Worm (Caenorhabditis elegans): ENCODE data around the gene pals-32.

DNA sequence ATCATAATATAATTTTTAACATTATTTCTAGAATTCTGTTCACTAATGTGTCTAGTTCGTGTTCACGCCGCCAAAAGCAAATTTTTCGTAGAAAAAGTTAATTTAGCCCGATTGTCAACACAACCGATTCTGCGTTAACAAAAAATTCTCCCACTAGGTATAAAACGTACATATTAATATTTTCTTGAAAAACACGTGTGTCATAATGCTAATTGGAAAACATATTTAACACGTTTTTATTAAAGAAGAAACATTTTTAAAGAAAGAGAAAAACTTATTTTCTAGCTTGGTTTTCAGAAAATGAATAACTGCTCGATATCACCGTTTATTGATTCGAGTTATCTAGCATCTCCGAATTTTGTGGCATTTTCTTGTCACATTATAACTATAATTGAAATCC, 26.3 kb upstream of the pals-32 start, which contains the start of gene srh-243:
- TF ChIP-seq him-1 (tag; optimal IDR thresholded peaks at IDR 0.05) (no peak), W03F9.2 (tag; optimal IDR thresholded peaks at IDR 0.05) (no peak), dao-5 (tag; optimal IDR thresholded peaks at IDR 0.05) (no peak)
